Worm (Caenorhabditis elegans) whole organism, L4/young adult: ENCODE data around the gene F56D2.3.

Experiments
- W03F9.2 ChIP-seq: fragments of 150-350 bp; optimal IDR thresholded peaks from 2 replicates; lab custom pipeline; 2014; ENCODE audit warnings: missing biosample characterization, missing genetic modification characterization
- dao-5 ChIP-seq: sonication (generic microtip); optimal IDR thresholded peaks from 2 replicates; lab custom pipeline; 2016; ENCODE audit warnings: missing genotype, missing genetic modification characterization, moderate library complexity, missing compliant biosample characterization
- him-1 ChIP-seq: sonication (generic microtip); optimal IDR thresholded peaks from 2 replicates; lab custom pipeline; 2016; ENCODE audit warnings: missing genotype, missing genetic modification reagents, missing genetic modification characterization, missing compliant biosample characterization

The F56D2.3 gene

ce11 chrIII:5594350-5594749, 9.6 kb downstream of the F56D2.3 start:
- TF ChIP-seq W03F9.2 (tag; lab: Kevin White, UChicago) = no peak
- no peak for TF ChIP-seq him-1 (tag; lab: Kevin White, UChicago)
- TF ChIP-seq dao-5 (tag; lab: Kevin White, UChicago) = no peak

- no peak for TF ChIP-seq dao-5 (tag; lab: Kevin White, UChicago)
- no peak for TF ChIP-seq W03F9.2 (tag; lab: Kevin White, UChicago)
- TF ChIP-seq him-1 (tag; lab: Kevin White, UChicago) = no peak
These were observed 10.7 kb downstream of the F56D2.3 start, which contains the start of gene ced-6 for ce11 chrIII:5595445-5595844. Gene ced-6 (plus strand): TSS chrIII:5595771.

- TF ChIP-seq W03F9.2 (tag; lab: Kevin White, UChicago) (no peak), him-1 (tag; lab: Kevin White, UChicago) (no peak), dao-5 (tag; lab: Kevin White, UChicago) (no peak)
These were observed 15.2 kb downstream of the F56D2.3 start, which contains the start of gene wdr-37 for ce11 chrIII:5599958-5600357. Gene wdr-37 (minus strand): TSS chrIII:5600058.

- TF ChIP-seq dao-5 (tag; lab: Kevin White, UChicago) (peak; percentile 67), W03F9.2 (tag; lab: Kevin White, UChicago) (peak; percentile 25), him-1 (tag; lab: Kevin White, UChicago) (no peak)
These were observed 17.3 kb downstream of the F56D2.3 start for ce11 chrIII:5601999-5602398.

ce11 chrIII:5603439-5603986, 18.8 kb downstream of the F56D2.3 start, which contains the start of gene madf-11:
Gene madf-11 (minus strand): TSS chrIII:5603489.
- TF ChIP-seq dao-5 (tag; lab: Kevin White, UChicago) (no peak), W03F9.2 (tag; lab: Kevin White, UChicago) (no peak), him-1 (tag; lab: Kevin White, UChicago) (no peak)

- TF ChIP-seq him-1 (tag; lab: Kevin White, UChicago) = no peak
- TF ChIP-seq W03F9.2 (tag; lab: Kevin White, UChicago) = peak; percentile 49
These were observed 19.3 kb downstream of the F56D2.3 start, which contains the start of gene xnd-1 for ce11 chrIII:5604080-5604479. Gene xnd-1 (plus strand): TSS chrIII:5604460.

ce11 chrIII:5610276-5610675, 25.5 kb downstream of the F56D2.3 start, which contains the start of gene C05D2.8:
Gene C05D2.8 (minus strand): TSS chrIII:5610346.
- no peak for TF ChIP-seq W03F9.2 (tag; lab: Kevin White, UChicago)
- no peak for TF ChIP-seq him-1 (tag; lab: Kevin White, UChicago)
- no peak for TF ChIP-seq dao-5 (tag; lab: Kevin White, UChicago)

ce11 chrIII:5611604-5612324, 27.0 kb downstream of the F56D2.3 start, which contains the start of gene bas-1:
Gene bas-1 (plus strand): TSS chrIII:5612274.
- TF ChIP-seq dao-5 (tag; lab: Kevin White, UChicago) = no peak
- no peak for TF ChIP-seq W03F9.2 (tag; lab: Kevin White, UChicago)
- no peak for TF ChIP-seq him-1 (tag; lab: Kevin White, UChicago)

- no peak for TF ChIP-seq W03F9.2 (tag; lab: Kevin White, UChicago)
- TF ChIP-seq him-1 (tag; lab: Kevin White, UChicago) = no peak
- TF ChIP-seq dao-5 (tag; lab: Kevin White, UChicago) = no peak
These were observed 29.9 kb downstream of the F56D2.3 start, which contains the start of gene basl-1 for ce11 chrIII:5614648-5615047. Gene basl-1 (plus strand): TSS chrIII:5614948.

ce11 chrIII:5615675-5616074, 30.9 kb downstream of the F56D2.3 start:
- TF ChIP-seq him-1 (tag; lab: Kevin White, UChicago) (no peak), W03F9.2 (tag; lab: Kevin White, UChicago) (no peak), dao-5 (tag; lab: Kevin White, UChicago) (no peak)

- TF ChIP-seq dao-5 (tag; lab: Kevin White, UChicago) = no peak
- TF ChIP-seq W03F9.2 (tag; lab: Kevin White, UChicago) = no peak
- no peak for TF ChIP-seq him-1 (tag; lab: Kevin White, UChicago)
These were observed 35.4 kb downstream of the F56D2.3 start for ce11 chrIII:5620186-5620585.

ce11 chrIII:5621236-5621635, 36.5 kb downstream of the F56D2.3 start:
- no peak for TF ChIP-seq dao-5 (tag; lab: Kevin White, UChicago)
- TF ChIP-seq him-1 (tag; lab: Kevin White, UChicago) = peak; percentile 57
- TF ChIP-seq W03F9.2 (tag; lab: Kevin White, UChicago) = peak; percentile 35

- TF ChIP-seq W03F9.2 (tag; lab: Kevin White, UChicago) (no peak), dao-5 (tag; lab: Kevin White, UChicago) (no peak), him-1 (tag; lab: Kevin White, UChicago) (no peak)
These were observed 37.7 kb downstream of the F56D2.3 start for ce11 chrIII:5622232-5623009.
